Fruit fly (Drosophila melanogaster): ENCODE measurements around the gene CG13085.

The CG13085 gene

dm6 chr2L:19452535-19453317 lies 28.9 kb downstream of the CG13085 start:
- TF ChIP-seq noc (tag; optimal IDR thresholded peaks at IDR 0.05) = peak; percentile 7

- no peak for TF ChIP-seq noc (tag; optimal IDR thresholded peaks at IDR 0.05)
Observed at dm6 chr2L:19453381-19453780, 29.5 kb downstream of the CG13085 start, which contains the start of gene Top2. Gene Top2, minus strand, starts transcription at chr2L:19453490.

DNA sequence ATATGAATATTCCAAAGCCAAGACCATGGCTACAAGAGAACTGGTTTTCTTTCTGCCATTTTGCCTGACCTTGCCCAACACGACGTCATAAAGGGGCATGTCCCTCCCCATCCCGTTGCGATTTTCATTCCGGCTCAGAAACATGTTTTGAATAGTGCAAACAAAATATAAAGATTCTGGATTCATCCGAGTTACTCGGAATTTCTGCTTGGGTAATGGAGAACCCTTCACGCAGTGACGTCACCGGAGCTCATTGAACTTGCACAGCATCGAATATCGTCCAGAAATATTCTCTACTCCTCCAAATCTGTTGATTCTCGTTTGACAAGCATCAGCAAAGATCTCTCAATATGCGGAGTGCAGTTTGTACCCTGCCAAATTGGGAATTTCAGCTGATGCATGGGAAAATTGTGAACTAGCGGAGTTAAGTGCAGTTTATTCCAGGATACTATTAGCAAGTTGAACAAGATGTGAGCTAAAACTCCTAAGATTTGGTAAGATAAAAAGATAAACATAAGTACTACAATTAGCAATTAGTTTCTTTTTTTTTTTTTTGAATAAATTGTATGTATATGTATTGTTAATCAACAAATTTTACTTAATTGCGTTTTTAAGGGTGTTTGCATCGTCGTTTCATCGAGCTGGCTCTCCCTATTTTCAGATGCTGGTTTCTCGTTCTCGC lies 30.4 kb downstream of the CG13085 start, which contains the start of gene CG10026:
Gene CG10026, plus strand, starts transcription at position 187 of the 682 bp plus-strand sequence.
- no peak for TF ChIP-seq noc (tag; optimal IDR thresholded peaks at IDR 0.05)

DNA sequence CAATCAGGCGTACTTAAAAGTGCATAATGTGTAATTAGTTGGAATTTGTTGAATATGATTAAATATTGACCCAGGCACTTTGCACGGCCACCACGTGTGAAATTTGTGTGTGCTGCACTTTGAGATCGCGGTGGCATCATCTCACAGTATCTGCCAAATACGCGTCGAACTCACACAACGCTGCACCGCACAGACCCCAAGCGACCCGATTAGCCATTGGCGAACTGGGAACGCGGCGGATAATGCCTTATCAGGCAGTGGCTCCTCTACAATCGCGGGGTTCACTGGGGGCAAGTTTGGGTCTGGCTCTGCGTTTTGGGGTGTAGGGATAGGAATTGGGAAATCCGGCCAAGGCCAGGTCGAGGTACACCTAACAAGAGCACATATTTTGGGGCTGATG lies 31.4 kb downstream of the CG13085 start:
- no peak for TF ChIP-seq noc (tag; optimal IDR thresholded peaks at IDR 0.05)

DNA sequence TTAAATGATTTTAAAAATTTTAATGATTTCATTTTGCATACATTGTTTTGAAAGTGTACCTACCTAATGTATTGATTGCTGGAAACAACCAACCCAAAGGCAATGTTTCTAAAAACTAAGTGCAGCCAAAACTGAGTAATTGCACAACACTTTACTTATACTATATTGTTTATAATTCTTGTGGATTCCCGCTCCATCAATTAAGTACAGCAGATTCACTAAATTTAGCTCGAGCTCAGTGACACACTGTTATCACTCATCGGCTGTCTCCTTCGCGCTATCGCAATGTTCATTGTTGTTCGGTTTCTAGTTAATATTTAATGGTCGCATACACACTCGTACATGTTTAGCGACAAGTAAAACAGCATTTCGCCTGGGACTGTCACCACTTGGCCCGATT lies 31.9 kb downstream of the CG13085 start:
- TF ChIP-seq noc (tag; optimal IDR thresholded peaks at IDR 0.05) = no peak

dm6 chr2L:19457890-19458580 lies 34.2 kb downstream of the CG13085 start:
- TF ChIP-seq noc (tag; optimal IDR thresholded peaks at IDR 0.05) = no peak

dm6 chr2L:19459404-19459803 lies 35.6 kb downstream of the CG13085 start:
- TF ChIP-seq noc (tag; optimal IDR thresholded peaks at IDR 0.05) = no peak

dm6 chr2L:19462898-19463297 lies 39.0 kb downstream of the CG13085 start:
- TF ChIP-seq noc (tag; optimal IDR thresholded peaks at IDR 0.05) = no peak

DNA sequence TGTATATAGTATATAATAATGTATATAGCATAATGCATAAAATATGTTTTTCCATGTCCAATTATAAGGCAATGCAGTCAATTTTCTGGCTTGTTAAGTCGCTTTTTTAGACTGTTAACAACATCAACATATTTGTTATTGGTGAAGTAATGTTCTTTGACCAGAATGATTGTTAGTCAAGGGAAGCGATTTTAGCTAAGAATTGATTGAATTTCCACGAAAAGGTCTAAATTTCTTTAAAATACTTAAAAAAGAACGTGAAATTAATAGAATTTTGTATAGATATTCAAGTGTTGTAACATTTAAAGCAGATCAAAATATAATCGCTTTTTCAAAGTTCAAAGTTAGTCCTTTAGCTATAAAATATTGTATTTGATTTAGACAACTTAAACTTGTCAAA lies 39.6 kb downstream of the CG13085 start:
- no peak for TF ChIP-seq noc (tag; optimal IDR thresholded peaks at IDR 0.05)

DNA sequence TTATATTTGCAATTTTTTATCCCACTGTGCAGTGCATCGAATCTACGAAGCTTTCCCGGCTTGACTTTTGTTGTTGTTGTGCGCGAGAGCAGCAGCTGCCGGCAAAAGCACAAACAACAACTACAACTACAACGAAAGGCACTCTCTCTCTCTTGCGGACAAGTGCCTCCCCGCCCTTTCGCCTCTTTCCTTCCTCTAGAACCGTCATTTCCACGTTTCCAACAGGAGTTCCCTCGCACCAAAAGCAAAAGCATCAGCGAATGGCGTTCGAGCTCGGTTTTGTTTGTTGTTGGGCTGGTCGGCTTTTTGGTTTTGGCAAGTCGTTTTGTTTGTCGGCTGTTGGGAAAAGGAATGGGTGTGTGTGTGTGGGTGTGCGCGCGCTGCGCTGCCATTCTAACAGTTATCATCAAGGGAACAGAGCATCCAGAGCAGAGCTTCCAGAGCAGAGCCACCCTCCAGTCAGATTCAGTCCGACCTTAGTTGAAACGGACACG lies 40.0 kb downstream of the CG13085 start, which contains the start of gene tj:
Gene tj, plus strand, starts transcription at position 444 of the 494 bp plus-strand sequence.
- TF ChIP-seq noc (tag; optimal IDR thresholded peaks at IDR 0.05) = no peak

DNA sequence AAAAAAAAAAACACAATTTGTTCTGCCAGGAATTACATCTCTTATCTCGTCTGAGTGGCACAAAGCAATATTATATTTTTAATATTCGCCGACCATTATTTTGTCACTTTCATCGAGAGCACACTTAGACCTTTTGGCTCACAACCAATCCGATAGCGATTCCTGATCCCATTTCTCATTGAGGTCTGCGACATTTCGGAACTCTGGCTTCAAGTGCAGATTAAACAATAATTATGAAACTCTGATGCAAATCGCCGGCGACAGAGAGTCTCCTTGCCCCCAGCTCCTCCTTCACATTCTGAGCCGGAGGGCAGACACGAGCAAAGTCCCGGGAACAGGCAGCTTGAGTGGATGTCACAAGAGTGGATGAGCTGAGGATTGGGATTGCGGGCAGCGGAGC lies 45.2 kb downstream of the CG13085 start:
- no peak for TF ChIP-seq noc (tag; optimal IDR thresholded peaks at IDR 0.05)

- no peak for TF ChIP-seq noc (tag; optimal IDR thresholded peaks at IDR 0.05)
Observed at dm6 chr2L:19469751-19470150, 45.9 kb downstream of the CG13085 start.

DNA sequence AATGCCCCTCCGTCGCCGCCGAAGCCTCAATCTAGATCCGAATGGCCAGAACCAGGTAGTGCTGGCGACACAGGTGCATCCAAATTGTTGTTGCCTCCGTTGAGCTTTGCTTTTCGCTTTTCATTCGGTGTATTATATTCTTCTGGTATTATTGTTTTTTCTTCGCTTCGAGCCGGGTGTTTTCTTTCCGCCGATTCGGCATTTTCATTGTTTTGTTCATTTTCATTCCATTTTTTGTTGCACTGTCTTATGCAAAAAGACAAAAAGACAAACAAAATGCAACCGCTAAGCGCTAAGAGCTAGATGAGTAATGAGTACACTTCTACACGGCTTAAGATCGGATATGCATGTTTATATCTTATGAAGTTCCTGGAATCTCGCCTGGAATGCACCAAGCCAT lies 48.4 kb downstream of the CG13085 start:
- TF ChIP-seq noc (tag; optimal IDR thresholded peaks at IDR 0.05) = no peak

DNA sequence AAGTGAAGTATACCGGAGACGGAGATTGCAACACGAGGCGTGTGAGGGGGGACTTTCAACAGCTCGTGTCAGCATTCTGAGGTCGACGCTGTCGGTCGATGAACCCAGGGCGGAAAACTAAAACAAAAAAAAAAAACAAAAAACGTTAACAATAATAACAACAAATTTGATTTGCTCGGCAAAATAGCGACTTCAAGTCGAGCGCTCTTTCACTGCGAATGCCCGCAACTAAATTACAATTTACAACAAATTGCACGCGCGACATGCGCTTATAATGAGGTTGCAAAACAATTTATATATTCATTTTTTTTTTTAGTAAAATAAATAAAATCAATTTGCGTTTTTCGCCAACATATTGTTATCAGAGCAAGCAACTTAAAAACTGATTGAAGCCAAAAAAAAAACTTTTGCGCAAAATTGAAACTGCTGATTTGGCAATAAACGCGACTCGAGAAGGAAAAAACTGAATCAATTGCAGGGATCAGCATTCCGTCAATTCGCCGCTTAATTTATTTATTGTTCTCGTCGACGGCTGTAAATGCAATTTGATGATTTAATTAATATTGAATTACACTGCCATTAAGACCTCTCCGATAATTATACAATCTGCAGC lies 49.7 kb downstream of the CG13085 start:
- no peak for TF ChIP-seq noc (tag; optimal IDR thresholded peaks at IDR 0.05)

DNA sequence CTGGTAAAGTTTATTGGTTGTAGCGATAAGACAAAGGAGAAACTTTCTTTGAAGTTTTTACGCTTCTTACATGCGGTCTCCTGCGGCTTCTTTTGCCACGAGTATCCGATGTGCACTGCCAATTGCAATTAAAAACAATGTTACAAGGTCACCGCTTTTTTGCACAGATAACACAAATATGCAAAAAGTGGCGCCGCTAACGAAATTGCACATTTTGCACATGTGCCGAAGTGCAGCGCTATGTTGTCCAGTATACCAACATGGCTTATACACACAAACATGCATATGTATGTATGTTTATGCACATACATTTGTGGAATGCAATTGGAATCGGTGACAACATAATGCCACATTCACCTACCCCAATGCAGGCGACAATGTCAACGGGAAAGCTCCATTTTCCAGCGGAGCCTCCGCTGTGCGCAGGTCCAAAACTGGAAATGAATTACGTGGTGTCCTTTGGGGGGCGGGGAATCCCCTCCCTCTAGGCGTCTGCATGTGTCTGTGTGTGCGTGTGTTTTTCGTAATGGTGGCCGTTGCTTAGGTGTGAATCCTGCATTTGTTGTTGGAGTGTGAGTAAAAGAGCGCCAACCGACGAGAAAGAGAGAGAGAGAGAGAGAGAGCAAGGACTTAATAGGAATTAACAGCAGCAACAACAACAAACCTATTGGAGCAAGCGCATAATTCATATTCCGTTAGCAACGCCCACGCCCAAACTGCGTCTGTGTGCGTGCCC lies 55.6 kb downstream of the CG13085 start:
- TF ChIP-seq noc (tag; optimal IDR thresholded peaks at IDR 0.05) = no peak
